Fruit fly (Drosophila melanogaster): ENCODE data around the gene ss.

The ss gene

dm6 chr3R:16356215-16356862 is 47.2 kb downstream of the ss start:
- no peak for TF ChIP-seq noc (tag; optimal IDR thresholded peaks at IDR 0.05)

dm6 chr3R:16355393-16355943 is 48.0 kb downstream of the ss start:
- peak; percentile 70 for TF ChIP-seq noc (tag; optimal IDR thresholded peaks at IDR 0.05)

dm6 chr3R:16353671-16354070 is 49.8 kb downstream of the ss start:
- TF ChIP-seq noc (tag; optimal IDR thresholded peaks at IDR 0.05) = no peak

DNA sequence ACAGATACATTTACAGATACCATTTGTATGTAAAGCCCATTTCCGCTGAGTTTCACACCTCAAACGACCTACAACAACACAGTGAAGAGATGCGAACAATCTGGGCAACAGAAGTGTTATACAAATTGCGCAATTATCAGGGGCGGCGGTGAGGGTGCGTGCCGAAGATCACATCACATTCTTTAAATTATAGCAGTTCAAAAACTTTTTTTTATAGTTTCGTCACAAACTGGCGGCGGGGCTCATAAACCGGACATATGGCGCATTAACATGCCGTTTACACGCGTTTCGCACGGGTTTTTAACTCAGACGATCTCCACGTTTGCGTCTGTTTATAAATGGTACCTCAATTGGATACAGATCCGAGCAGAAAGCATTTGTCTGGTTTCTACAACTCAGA is 50.3 kb downstream of the ss start:
- TF ChIP-seq noc (tag; optimal IDR thresholded peaks at IDR 0.05) = peak; percentile 6

DNA sequence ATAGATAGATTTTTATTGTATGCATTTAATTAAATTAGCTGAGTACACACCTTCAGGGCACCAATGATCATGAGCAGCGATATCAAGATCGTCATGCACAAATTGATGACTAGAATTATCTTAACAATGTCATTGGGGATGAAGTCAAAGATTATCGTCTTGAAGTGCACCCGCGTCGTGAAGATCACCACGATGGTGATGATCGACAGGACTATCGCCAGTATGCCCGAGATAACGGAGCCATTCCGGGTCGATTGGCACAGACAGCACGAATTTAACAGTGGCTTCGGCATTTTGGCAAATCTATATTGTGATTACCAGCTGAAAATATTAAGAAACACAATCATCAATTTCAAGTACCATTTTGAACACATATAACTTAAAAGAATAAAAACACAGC is 51.5 kb downstream of the ss start:
- no peak for TF ChIP-seq noc (tag; optimal IDR thresholded peaks at IDR 0.05)

DNA sequence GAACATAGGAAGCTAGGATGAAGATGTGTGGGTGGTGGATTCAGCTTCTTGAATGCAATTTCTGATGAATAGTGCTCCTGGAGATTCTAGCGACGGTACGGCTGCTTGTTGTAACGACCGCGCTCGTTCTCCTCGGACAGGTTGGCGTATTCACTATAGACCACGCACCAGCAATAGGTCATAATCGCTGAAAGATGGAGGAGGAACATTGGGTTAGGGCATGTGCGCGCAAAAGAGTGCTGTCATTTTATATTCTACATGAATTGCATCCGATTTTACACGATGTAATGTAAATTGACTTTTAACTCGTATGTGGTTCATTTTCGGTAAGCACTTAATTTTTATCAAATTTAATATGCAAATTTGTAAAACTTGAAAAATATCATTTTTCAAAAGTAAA is 52.4 kb downstream of the ss start:
- TF ChIP-seq noc (tag; optimal IDR thresholded peaks at IDR 0.05) = no peak

dm6 chr3R:16350400-16350799 is 53.1 kb downstream of the ss start:
- no peak for TF ChIP-seq noc (tag; optimal IDR thresholded peaks at IDR 0.05)

dm6 chr3R:16349111-16349655 is 54.3 kb downstream of the ss start, which contains the start of the genes CG14879 and Manf:
CG14879 (minus strand) TSS chr3R:16349226.
Manf (plus strand) TSS chr3R:16349404.
- TF ChIP-seq noc (tag; optimal IDR thresholded peaks at IDR 0.05) = peak; percentile 14

dm6 chr3R:16348289-16348688 is 55.2 kb downstream of the ss start:
- no peak for TF ChIP-seq noc (tag; optimal IDR thresholded peaks at IDR 0.05)

DNA sequence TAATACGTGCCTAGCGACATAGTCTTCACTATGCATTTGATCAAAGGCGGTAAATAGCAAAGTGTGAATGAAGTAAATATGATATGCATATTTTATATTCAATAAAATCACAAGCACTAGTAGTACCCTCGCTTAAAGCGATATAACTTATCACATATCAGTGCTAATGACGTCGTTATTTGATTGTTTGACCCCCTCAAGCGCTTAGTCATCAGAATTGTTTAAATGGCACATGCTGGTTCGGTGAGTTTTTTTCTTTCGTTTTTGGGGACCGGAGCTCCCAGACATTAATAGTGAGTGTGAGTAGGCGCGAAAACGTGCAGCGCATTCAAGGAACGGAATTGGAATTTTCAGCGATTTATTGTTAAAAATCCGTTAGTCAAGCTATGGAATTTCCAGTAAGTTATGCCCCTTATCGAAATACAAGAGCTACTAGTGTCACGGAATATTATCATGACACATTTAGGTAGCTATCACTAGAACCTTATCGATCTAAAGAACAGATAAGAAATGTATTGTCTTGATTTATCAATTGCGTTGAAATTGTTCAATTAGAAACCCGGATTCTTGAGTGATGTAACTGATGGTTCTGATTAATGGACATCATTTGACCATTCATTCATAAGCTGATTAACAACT is 55.7 kb downstream of the ss start:
- TF ChIP-seq noc (tag; optimal IDR thresholded peaks at IDR 0.05) = peak; percentile 44

dm6 chr3R:16341817-16342374 is 61.6 kb downstream of the ss start, which contains the start of the genes SF2 and pad:
SF2 (minus strand) TSS chr3R:16341988.
pad (plus strand) TSS chr3R:16342318.
- peak; percentile 86 for TF ChIP-seq noc (tag; optimal IDR thresholded peaks at IDR 0.05)

dm6 chr3R:16340610-16341009 is 62.9 kb downstream of the ss start:
- TF ChIP-seq noc (tag; optimal IDR thresholded peaks at IDR 0.05) = no peak

- TF ChIP-seq noc (tag; optimal IDR thresholded peaks at IDR 0.05) = no peak
These were observed 64.0 kb downstream of the ss start, which contains the start of gene Sulf1 for dm6 chr3R:16339475-16339874. Sulf1 (minus strand) TSS chr3R:16339575.

- TF ChIP-seq noc (tag; optimal IDR thresholded peaks at IDR 0.05) = no peak
These were observed 65.1 kb downstream of the ss start for dm6 chr3R:16338342-16338741.

dm6 chr3R:16337863-16338262 is 65.6 kb downstream of the ss start:
- no peak for TF ChIP-seq noc (tag; optimal IDR thresholded peaks at IDR 0.05)

dm6 chr3R:16337053-16337385 is 66.5 kb downstream of the ss start:
- no peak for TF ChIP-seq noc (tag; optimal IDR thresholded peaks at IDR 0.05)

All from whole organism, larva.